Fruit fly (Drosophila melanogaster) whole organism, embryonic: ENCODE measurements around the gene Antp.

Experiments used
- Abd-B ChIP-seq: fragments of 200-800 bp; sonication (Bioruptor generic); optimal IDR thresholded peaks from 2 replicates; lab custom pipeline; 2018; ENCODE audit warnings: missing biosample characterization, mild to moderate bottlenecking, missing genetic modification characterization, moderate library complexity
- Antp ChIP-seq: fragments of 200-800 bp; sonication (Bioruptor generic); optimal IDR thresholded peaks from 3 replicates; lab custom pipeline; 2016; ENCODE audit warnings: missing biosample characterization, missing genetic modification characterization
- Atf6 ChIP-seq: fragments of 200-800 bp; sonication (Bioruptor generic); IDR thresholded peaks from 2 replicates; pipeline ENCODE4 v1.3.6; 2022; ENCODE audit warnings: missing biosample characterization, missing genetic modification characterization
- BtbVII ChIP-seq: fragments of 200-800 bp; sonication (Bioruptor generic); optimal IDR thresholded peaks from 3 replicates; lab custom pipeline; 2017; ENCODE audit warnings: missing biosample characterization, mild to moderate bottlenecking, missing genetic modification characterization
- CG1024 ChIP-seq: fragments of 200-800 bp; sonication (Bioruptor generic); IDR thresholded peaks from 2 replicates; pipeline ENCODE4 v1.3.6; 2022; ENCODE audit warnings: missing biosample characterization, missing genetic modification characterization
- CG10979 ChIP-seq: fragments of 200-800 bp; sonication (Bioruptor generic); optimal IDR thresholded peaks from 2 replicates; lab custom pipeline; 2018; ENCODE audit warnings: missing biosample characterization, mild to moderate bottlenecking, missing genetic modification characterization, moderate library complexity
- CG13123 ChIP-seq: fragments of 200-800 bp; sonication (Bioruptor generic); optimal IDR thresholded peaks from 2 replicates; lab custom pipeline; 2016; ENCODE audit warnings: missing biosample characterization, missing genetic modification characterization
- CG16779 ChIP-seq: fragments of 200-800 bp; sonication (Bioruptor generic); IDR thresholded peaks from 2 replicates; pipeline ENCODE4 v1.3.6; 2022; ENCODE audit warnings: missing biosample characterization, missing genetic modification characterization
- CG2199 ChIP-seq: fragments of 200-800 bp; sonication (Bioruptor generic); IDR thresholded peaks from 3 replicates; pipeline ENCODE4 v1.3.6; 2022; ENCODE audit warnings: missing biosample characterization, missing genetic modification characterization
- CG42726 ChIP-seq: fragments of 200-800 bp; sonication (Bioruptor generic); IDR thresholded peaks from 2 replicates; pipeline ENCODE4 v1.3.6; 2022; ENCODE audit warnings: missing biosample characterization, missing genetic modification characterization; ENCODE audit not compliant: partially characterized antibody
- CG4617 ChIP-seq: fragments of 200-800 bp; sonication (Bioruptor generic); optimal IDR thresholded peaks from 3 replicates; lab custom pipeline; 2016; ENCODE audit warnings: missing biosample characterization, missing genetic modification characterization, borderline replicate concordance
- CG4707 ChIP-seq: fragments of 200-800 bp; sonication (Bioruptor generic); optimal IDR thresholded peaks from 2 replicates; lab custom pipeline; 2018; ENCODE audit warnings: missing biosample characterization, mild to moderate bottlenecking, missing genetic modification characterization, moderate library complexity
- CG6813 ChIP-seq: fragments of 200-800 bp; sonication (Bioruptor generic); optimal IDR thresholded peaks from 2 replicates; lab custom pipeline; 2017; ENCODE audit warnings: missing biosample characterization, missing genetic modification characterization, mild to moderate bottlenecking, moderate library complexity, missing genetic modification reagents
- CG6854 ChIP-seq: fragments of 200-800 bp; sonication (Bioruptor generic); optimal IDR thresholded peaks from 3 replicates; lab custom pipeline; 2017; ENCODE audit warnings: missing biosample characterization, mild to moderate bottlenecking, missing genetic modification characterization
- CG7786 ChIP-seq: fragments of 200-800 bp; sonication (Bioruptor generic); optimal IDR thresholded peaks from 2 replicates; lab custom pipeline; 2016; ENCODE audit warnings: missing biosample characterization, missing genetic modification characterization
- CG8478 ChIP-seq: fragments of >200 bp; optimal IDR thresholded peaks from 2 replicates; lab custom pipeline; 2018
- CkIIα-i1 ChIP-seq: fragments of 200-800 bp; sonication (Bioruptor generic); IDR thresholded peaks from 2 replicates; pipeline ENCODE4 v1.3.6; 2022; ENCODE audit warnings: missing biosample characterization, missing genetic modification characterization
- D ChIP-seq, 2 experiments: fragments of 200-800 bp in 1 of 2; fragments of >200 bp in 1 of 2; sonication (Bioruptor generic) in 1 of 2; optimal IDR thresholded peaks; 2 replicates in 1 of 2; 3 replicates in 1 of 2; lab custom pipeline; 2017; ENCODE audit warnings: mild to moderate bottlenecking in 1 of 2, missing biosample characterization in 1 of 2, missing genetic modification characterization in 1 of 2, missing genetic modification reagents in 1 of 2
- Dad ChIP-seq: fragments of 200-800 bp; sonication (Bioruptor generic); optimal IDR thresholded peaks from 3 replicates; lab custom pipeline; 2016; ENCODE audit warnings: missing biosample characterization, missing genetic modification characterization
- Drgx ChIP-seq: fragments of 200-800 bp; sonication (Bioruptor generic); IDR thresholded peaks from 2 replicates; pipeline ENCODE4 v1.3.6; 2022; ENCODE audit warnings: missing biosample characterization, missing genetic modification characterization
- MBD-R2 ChIP-seq: fragments of 200-800 bp; sonication (Bioruptor generic); IDR thresholded peaks from 2 replicates; pipeline ENCODE4 v1.3.6; 2022; ENCODE audit warnings: missing biosample characterization, missing genetic modification characterization
- MESR4 ChIP-seq: fragments of 200-800 bp; sonication (Bioruptor generic); optimal IDR thresholded peaks from 2 replicates; lab custom pipeline; 2018; ENCODE audit warnings: missing biosample characterization, mild to moderate bottlenecking, missing genetic modification characterization, moderate library complexity
- Nf-YA ChIP-seq: fragments of 200-800 bp; sonication (Bioruptor generic); IDR thresholded peaks from 2 replicates; pipeline ENCODE4 v1.3.6; 2022; ENCODE audit warnings: missing biosample characterization, missing genetic modification characterization
- Side ChIP-seq: fragments of 200-800 bp; sonication (Bioruptor generic); optimal IDR thresholded peaks from 2 replicates; lab custom pipeline; 2016; ENCODE audit warnings: missing biosample characterization, missing genetic modification characterization
- TFAM ChIP-seq: fragments of 200-800 bp; sonication (Bioruptor generic); optimal IDR thresholded peaks from 2 replicates; lab custom pipeline; 2017; ENCODE audit warnings: missing biosample characterization, missing genetic modification characterization, inconsistent platforms
- ac ChIP-seq: fragments of 200-800 bp; sonication (Bioruptor generic); optimal IDR thresholded peaks from 3 replicates; lab custom pipeline; 2017; ENCODE audit warnings: missing biosample characterization, mild to moderate bottlenecking, missing genetic modification characterization
- amos ChIP-seq: fragments of 200-800 bp; sonication (Bioruptor generic); IDR thresholded peaks from 2 replicates; pipeline ENCODE4 v1.3.6; 2022; ENCODE audit warnings: missing biosample characterization, missing genetic modification characterization; ENCODE audit not compliant: partially characterized antibody
- aop ChIP-seq: fragments of 200-800 bp; sonication (Bioruptor generic); IDR thresholded peaks from 2 replicates; pipeline ENCODE4 v1.3.6; 2022; ENCODE audit warnings: missing biosample characterization, missing genetic modification characterization
- ato ChIP-seq: fragments of 200-800 bp; sonication (Bioruptor generic); IDR thresholded peaks from 2 replicates; pipeline ENCODE4 v1.3.6; 2022; ENCODE audit warnings: missing biosample characterization, missing genetic modification characterization; ENCODE audit not compliant: partially characterized antibody
- chm ChIP-seq: fragments of 200-800 bp; sonication (Bioruptor generic); IDR thresholded peaks from 2 replicates; pipeline ENCODE4 v1.3.6; 2022; ENCODE audit warnings: missing biosample characterization, missing genetic modification characterization
- da ChIP-seq: fragments of 200-800 bp; sonication (Bioruptor generic); optimal IDR thresholded peaks from 2 replicates; lab custom pipeline; 2016; ENCODE audit warnings: missing biosample characterization, missing genetic modification characterization
- dan ChIP-seq: fragments of 200-800 bp; sonication (Bioruptor generic); IDR thresholded peaks from 2 replicates; pipeline ENCODE4 v1.3.6; 2022; ENCODE audit warnings: missing biosample characterization, missing genetic modification characterization
- exex ChIP-seq: fragments of 200-800 bp; sonication (Bioruptor generic); optimal IDR thresholded peaks from 4 replicates; lab custom pipeline; 2018; ENCODE audit warnings: missing biosample characterization, mild to moderate bottlenecking, missing genetic modification characterization, moderate library complexity
- hbn ChIP-seq: fragments of 200-800 bp; sonication (Bioruptor generic); IDR thresholded peaks from 2 replicates; pipeline ENCODE4 v1.3.6; 2022; ENCODE audit warnings: missing biosample characterization, missing genetic modification characterization; ENCODE audit not compliant: partially characterized antibody
- ind ChIP-seq: fragments of 200-800 bp; sonication (Bioruptor generic); optimal IDR thresholded peaks from 3 replicates; lab custom pipeline; 2016; ENCODE audit warnings: missing biosample characterization, missing genetic modification characterization
- jing ChIP-seq: fragments of 200-800 bp; sonication (Bioruptor generic); optimal IDR thresholded peaks from 2 replicates; lab custom pipeline; 2018; ENCODE audit warnings: missing biosample characterization, mild to moderate bottlenecking, missing genetic modification characterization
- lilli ChIP-seq: fragments of 200-800 bp; sonication (Bioruptor generic); optimal IDR thresholded peaks from 3 replicates; lab custom pipeline; 2016; ENCODE audit warnings: missing biosample characterization, missing genetic modification characterization
- mirr ChIP-seq: fragments of 200-800 bp; sonication (Bioruptor generic); optimal IDR thresholded peaks from 3 replicates; lab custom pipeline; 2018; ENCODE audit warnings: missing biosample characterization, mild to moderate bottlenecking, missing genetic modification characterization
- org-1 ChIP-seq: fragments of 200-800 bp; sonication (Bioruptor generic); optimal IDR thresholded peaks from 2 replicates; lab custom pipeline; 2017; ENCODE audit warnings: missing biosample characterization, missing genetic modification characterization
- pnt ChIP-seq: fragments of 200-800 bp; sonication (Bioruptor generic); optimal IDR thresholded peaks from 3 replicates; lab custom pipeline; 2016; ENCODE audit warnings: missing biosample characterization, missing genetic modification characterization
- pzg ChIP-seq: fragments of 200-800 bp; sonication (Bioruptor generic); optimal IDR thresholded peaks from 3 replicates; lab custom pipeline; 2018; ENCODE audit warnings: missing biosample characterization, mild to moderate bottlenecking, missing genetic modification characterization, moderate library complexity
- ranshi ChIP-seq: fragments of 200-800 bp; sonication (Bioruptor generic); IDR thresholded peaks from 2 replicates; pipeline ENCODE4 v1.3.6; 2022; ENCODE audit warnings: missing biosample characterization, missing genetic modification characterization
- rib ChIP-seq: fragments of 200-800 bp; sonication (Bioruptor generic); IDR thresholded peaks from 2 replicates; pipeline ENCODE4 v1.3.6; 2022; ENCODE audit warnings: missing biosample characterization, missing genetic modification characterization
- salm ChIP-seq: fragments of 200-800 bp; sonication (Bioruptor generic); optimal IDR thresholded peaks from 2 replicates; lab custom pipeline; 2018; ENCODE audit warnings: missing biosample characterization, mild to moderate bottlenecking, missing genetic modification characterization
- schlank ChIP-seq: fragments of 200-800 bp; sonication (Bioruptor generic); optimal IDR thresholded peaks from 2 replicates; lab custom pipeline; 2018; ENCODE audit warnings: missing biosample characterization, mild to moderate bottlenecking, missing genetic modification characterization
- sd ChIP-seq: fragments of 200-800 bp; sonication (Bioruptor generic); optimal IDR thresholded peaks from 3 replicates; lab custom pipeline; 2018; ENCODE audit warnings: missing biosample characterization, mild to moderate bottlenecking, missing genetic modification characterization, moderate library complexity
- sens-2 ChIP-seq: fragments of 200-800 bp; sonication (Bioruptor generic); IDR thresholded peaks from 2 replicates; pipeline ENCODE4 v1.3.6; 2022; ENCODE audit warnings: missing biosample characterization, missing genetic modification characterization
- ssp ChIP-seq: fragments of 200-800 bp; sonication (Bioruptor generic); IDR thresholded peaks from 2 replicates; pipeline ENCODE4 v1.3.6; 2022; ENCODE audit warnings: missing biosample characterization, missing genetic modification characterization
- twi ChIP-seq: fragments of 200-800 bp; optimal IDR thresholded peaks from 2 replicates; lab custom pipeline; 2019; ENCODE audit warnings: missing biosample characterization, mild to moderate bottlenecking, missing genetic modification characterization, moderate library complexity
- zf30C ChIP-seq: fragments of 200-800 bp; sonication (Bioruptor generic); optimal IDR thresholded peaks from 3 replicates; lab custom pipeline; 2018; ENCODE audit warnings: missing biosample characterization, mild to moderate bottlenecking, missing genetic modification characterization
- zfh1 ChIP-seq: fragments of 200-800 bp; sonication (Bioruptor generic); IDR thresholded peaks from 3 replicates; pipeline ENCODE4 v1.3.6; 2022; ENCODE audit warnings: missing biosample characterization, missing genetic modification characterization

Gene Antp

dm6 chr3R:7037250-7037802 is 38.3 kb upstream of the Antp start (continued):
- TF ChIP-seq schlank (tag; lab: Kevin White, UChicago): no peak
- no peak for TF ChIP-seq ind
- TF ChIP-seq Drgx (GFP tag; lab: Robert Waterston, UW): no peak
- TF ChIP-seq CkIIα-i1 (GFP tag; lab: Robert Waterston, UW): no peak
- no peak for TF ChIP-seq rib (GFP tag; lab: Robert Waterston, UW)
- TF ChIP-seq CG7786 (GFP tag; lab: Kevin White, UChicago): no peak
- no peak for TF ChIP-seq exex
- TF ChIP-seq aop (GFP tag; lab: Robert Waterston, UW): no peak
- no peak for TF ChIP-seq CG4617
- TF ChIP-seq CG8478 (lab: Kevin White, UChicago): peak; percentile 84
- TF ChIP-seq CG10979 (tag; lab: Kevin White, UChicago): no peak
- no peak for TF ChIP-seq dan (GFP tag; lab: Robert Waterston, UW)
- TF ChIP-seq Antp (GFP tag; lab: Kevin White, UChicago): peak; percentile 40
- TF ChIP-seq CG2199 (GFP tag; lab: Robert Waterston, UW): no peak
- no peak for TF ChIP-seq pnt
- no peak for TF ChIP-seq Atf6 (GFP tag; lab: Robert Waterston, UW)
- TF ChIP-seq CG1024 (GFP tag; lab: Robert Waterston, UW): no peak; the same call in 1 of the 2 replicates
- no peak for TF ChIP-seq TFAM
- TF ChIP-seq zfh1 (GFP tag; lab: Robert Waterston, UW): 0 out of 3 replicates have a peak, but pooled peaks have one; percentile 4
- no peak for TF ChIP-seq Dad (GFP tag; lab: Kevin White, UChicago)
- TF ChIP-seq hbn (GFP tag; lab: Robert Waterston, UW): no peak
- peak; percentile 97 for TF ChIP-seq twi (tag; lab: Kevin White, UChicago)
- TF ChIP-seq chm (GFP tag; lab: Robert Waterston, UW): 0 out of 2 replicates have a peak, but pooled peaks have one; percentile 15
- TF ChIP-seq lilli (GFP tag; lab: Kevin White, UChicago): peak; percentile 18
- TF ChIP-seq salm (tag; lab: Kevin White, UChicago): no peak
- TF ChIP-seq ato (GFP tag; lab: Robert Waterston, UW): no peak
- no peak for TF ChIP-seq zf30C (GFP tag; lab: Kevin White, UChicago)
- TF ChIP-seq CG16779 (GFP tag; lab: Robert Waterston, UW): no peak
- no peak for TF ChIP-seq CG4707
- 0 out of 2 replicates have a peak, but pooled peaks have one; percentile 8 for TF ChIP-seq amos
- TF ChIP-seq jing (GFP tag; lab: Kevin White, UChicago): no peak
- TF ChIP-seq ranshi (GFP tag; lab: Robert Waterston, UW): no peak
- TF ChIP-seq CG13123 (GFP tag; lab: Kevin White, UChicago): no peak
- TF ChIP-seq CG6813 (GFP tag; lab: Kevin White, UChicago): no peak
- TF ChIP-seq MBD-R2 (GFP tag; lab: Robert Waterston, UW): no peak
- no peak for TF ChIP-seq org-1 (GFP tag; lab: Kevin White, UChicago)
- TF ChIP-seq BtbVII (GFP tag; lab: Kevin White, UChicago): no peak
- no peak for TF ChIP-seq CG6854 (GFP tag; lab: Kevin White, UChicago)
- TF ChIP-seq Nf-YA: no peak
- peak; percentile 51 for TF ChIP-seq sd (tag; lab: Kevin White, UChicago)
- TF ChIP-seq Abd-B (GFP tag; lab: Kevin White, UChicago): peak; percentile 57
- TF ChIP-seq D (optimal IDR thresholded peaks at IDR 0.05; lab: Kevin White, UChicago): peak; percentile 87
- peak; percentile 28 for TF ChIP-seq D (GFP tag; optimal IDR thresholded peaks at IDR 0.05; lab: Kevin White, UChicago)
- no peak for TF ChIP-seq CG42726
- TF ChIP-seq Side: no peak
- peak; percentile 91 for TF ChIP-seq ac (GFP tag; lab: Kevin White, UChicago)
- peak; percentile 3 for TF ChIP-seq pzg (GFP tag; lab: Kevin White, UChicago)
- no peak for TF ChIP-seq sens-2 (GFP tag; lab: Robert Waterston, UW)
- TF ChIP-seq MESR4: no peak
- no peak for TF ChIP-seq ssp (GFP tag; lab: Robert Waterston, UW)
- TF ChIP-seq da (GFP tag; lab: Kevin White, UChicago): peak; percentile 53
- TF ChIP-seq mirr (GFP tag; lab: Kevin White, UChicago): peak; percentile 0
